Fruit fly (Drosophila melanogaster) whole organism, pupa: ENCODE measurements around the gene CG5592.

Experiments used
- CG10348 ChIP-seq: fragments of 200-800 bp; sonication (Bioruptor generic); IDR thresholded peaks from 2 replicates; pipeline ENCODE4 v1.3.6; 2022; ENCODE audit warnings: missing biosample characterization, missing genetic modification characterization
- CG12605 ChIP-seq: fragments of 200-800 bp; sonication (Bioruptor generic); IDR thresholded peaks from 2 replicates; pipeline ENCODE4 v1.3.6; 2022; ENCODE audit warnings: missing biosample characterization, missing genetic modification characterization
- CG13204 ChIP-seq: fragments of 200-800 bp; sonication (Bioruptor generic); optimal IDR thresholded peaks from 2 replicates; lab custom pipeline; 2018; ENCODE audit warnings: missing biosample characterization, mild to moderate bottlenecking, missing genetic modification characterization, moderate library complexity
- CG15710 ChIP-seq: fragments of 200-800 bp; sonication (Bioruptor generic); optimal IDR thresholded peaks from 2 replicates; lab custom pipeline; 2018; ENCODE audit warnings: missing biosample characterization, mild to moderate bottlenecking, missing genetic modification characterization, moderate library complexity
- CG17806 ChIP-seq: fragments of 200-800 bp; sonication (Bioruptor generic); optimal IDR thresholded peaks from 2 replicates; lab custom pipeline; 2018; ENCODE audit warnings: missing biosample characterization, mild to moderate bottlenecking, missing genetic modification characterization, moderate library complexity
- CG32121 ChIP-seq: fragments of 200-800 bp; sonication (Bioruptor generic); IDR thresholded peaks from 2 replicates; pipeline ENCODE4 v1.3.6; 2022; ENCODE audit warnings: missing biosample characterization, missing genetic modification characterization
- CG34367 ChIP-seq: fragments of 200-800 bp; sonication (Bioruptor generic); optimal IDR thresholded peaks from 2 replicates; lab custom pipeline; 2018; ENCODE audit warnings: missing biosample characterization, mild to moderate bottlenecking, missing genetic modification characterization
- CG4496 ChIP-seq: fragments of 200-800 bp; sonication (Bioruptor generic); IDR thresholded peaks from 3 replicates; pipeline ENCODE4 v1.3.6; 2022; ENCODE audit warnings: missing biosample characterization, missing genetic modification characterization
- CG8159 ChIP-seq: fragments of 200-800 bp; sonication (Bioruptor generic); optimal IDR thresholded peaks from 3 replicates; lab custom pipeline; 2018; ENCODE audit warnings: missing biosample characterization, mild to moderate bottlenecking, missing genetic modification characterization, moderate library complexity
- CG8301 ChIP-seq: fragments of 200-800 bp; sonication (Bioruptor generic); optimal IDR thresholded peaks from 2 replicates; lab custom pipeline; 2018; ENCODE audit warnings: missing biosample characterization, mild to moderate bottlenecking, missing genetic modification characterization
- CG9948 ChIP-seq: fragments of 200-800 bp; sonication (Bioruptor generic); optimal IDR thresholded peaks from 2 replicates; lab custom pipeline; 2018; ENCODE audit warnings: missing biosample characterization, mild to moderate bottlenecking, missing genetic modification characterization, moderate library complexity
- D1 ChIP-seq: fragments of 200-800 bp; sonication (Bioruptor generic); optimal IDR thresholded peaks from 2 replicates; lab custom pipeline; 2018; ENCODE audit warnings: missing biosample characterization, mild to moderate bottlenecking, missing genetic modification characterization, moderate library complexity
- EcR ChIP-seq: fragments of 200-800 bp; sonication (Bioruptor generic); optimal IDR thresholded peaks from 3 replicates; lab custom pipeline; 2019; ENCODE audit warnings: missing biosample characterization, missing genetic modification characterization, mild to moderate bottlenecking, moderate library complexity, missing genetic modification reagents
- Ets98B ChIP-seq: fragments of 200-800 bp; sonication (Bioruptor generic); IDR thresholded peaks from 2 replicates; pipeline ENCODE4 v1.3.6; 2022; ENCODE audit warnings: missing biosample characterization, missing genetic modification characterization
- Pif1A ChIP-seq: fragments of 200-800 bp; sonication (Bioruptor generic); optimal IDR thresholded peaks from 3 replicates; lab custom pipeline; 2016; ENCODE audit warnings: missing biosample characterization, missing genetic modification characterization
- Pif1B ChIP-seq: fragments of 200-800 bp; sonication (Bioruptor generic); optimal IDR thresholded peaks from 3 replicates; lab custom pipeline; 2016; ENCODE audit warnings: missing biosample characterization, missing genetic modification characterization
- Snoo ChIP-seq: fragments of 200-800 bp; sonication (Bioruptor generic); optimal IDR thresholded peaks from 3 replicates; lab custom pipeline; 2017; ENCODE audit warnings: missing biosample characterization, mild to moderate bottlenecking, missing genetic modification characterization, inconsistent platforms
- fd96Ca ChIP-seq: fragments of 200-800 bp; sonication (Bioruptor generic); IDR thresholded peaks from 3 replicates; pipeline ENCODE4 v1.3.6; 2022; ENCODE audit warnings: missing biosample characterization, missing genetic modification characterization
- gl ChIP-seq: fragments of 200-800 bp; sonication (Bioruptor generic); optimal IDR thresholded peaks from 2 replicates; lab custom pipeline; 2018; ENCODE audit warnings: missing biosample characterization, mild to moderate bottlenecking, missing genetic modification characterization
- rn ChIP-seq: fragments of 200-800 bp; sonication (Bioruptor generic); IDR thresholded peaks from 2 replicates; pipeline ENCODE4 v1.3.6; 2022; ENCODE audit warnings: missing biosample characterization, missing genetic modification characterization

CG5592 gene

DNA sequence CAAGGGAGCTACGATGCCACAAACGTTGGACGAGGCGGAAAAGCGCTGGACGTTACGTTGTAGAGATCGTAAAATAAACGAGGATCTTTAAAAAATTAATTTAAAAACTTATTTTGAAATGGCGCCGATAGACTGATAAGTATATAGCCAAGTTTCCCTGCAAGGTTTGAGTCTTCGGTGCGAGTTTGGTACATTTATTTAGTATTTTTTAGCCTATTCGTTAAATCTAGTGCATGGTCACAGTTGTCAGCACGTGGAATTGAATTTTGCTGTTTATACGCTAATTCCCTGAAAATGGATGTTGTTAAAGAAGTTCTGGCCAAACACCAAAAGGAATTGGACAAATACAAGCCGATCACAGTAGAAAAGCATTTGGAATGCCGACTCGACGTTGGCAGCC lies 1.9 kb downstream of the CG5592 start, which contains the start of gene CG32409:
Gene CG32409, plus strand, starts transcription at position 224 of the 400 bp plus-strand sequence.
- TF ChIP-seq CG34367 (tag; lab: Kevin White, UChicago) (no peak), CG8301 (tag; lab: Kevin White, UChicago) (no peak), CG4496 (GFP tag; lab: Robert Waterston, UW) (no peak), D1 (tag; lab: Kevin White, UChicago) (no peak), CG17806 (tag; lab: Kevin White, UChicago) (no peak), CG13204 (GFP tag; lab: Kevin White, UChicago) (no peak), fd96Ca (GFP tag; lab: Robert Waterston, UW) (no peak), Pif1B (no peak), CG32121 (GFP tag; lab: Robert Waterston, UW) (no peak), CG15710 (tag; lab: Kevin White, UChicago) (no peak), EcR (GFP tag; lab: Kevin White, UChicago) (no peak), gl (tag; lab: Kevin White, UChicago) (no peak), Pif1A (no peak), rn (GFP tag; lab: Robert Waterston, UW) (no peak), CG12605 (no peak), Ets98B (no peak)

DNA sequence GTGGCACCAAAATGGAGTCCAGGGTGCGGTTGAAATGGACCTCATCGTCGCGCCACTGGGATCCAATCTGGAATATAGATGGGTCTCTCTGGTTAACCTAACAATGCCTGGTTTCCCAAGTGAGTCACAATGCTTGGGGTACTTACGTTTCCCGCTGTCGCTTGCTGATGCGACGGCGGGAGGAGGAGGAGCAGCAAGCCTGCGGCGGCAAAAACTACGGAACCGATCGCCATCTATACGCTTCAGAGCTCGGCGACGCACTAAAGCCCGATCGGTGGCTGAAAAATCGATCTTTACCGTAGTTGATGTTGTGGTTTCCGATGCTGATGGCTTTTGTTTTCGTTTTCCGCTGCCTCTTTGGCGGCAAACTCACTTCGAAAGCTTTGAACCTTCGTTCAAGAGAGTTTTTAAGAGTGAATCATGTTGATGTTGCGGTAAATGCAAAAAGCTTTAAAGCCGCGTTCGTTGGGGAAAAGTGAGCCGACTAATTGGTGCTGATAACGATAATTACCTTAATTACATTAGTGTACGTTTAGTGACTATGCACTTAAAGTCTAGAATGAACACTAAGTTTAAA lies 4.8 kb downstream of the CG5592 start, which contains the start of gene QC:
Gene QC, minus strand, starts transcription at position 268 of the 577 bp plus-strand sequence.
- TF ChIP-seq CG4496 (GFP tag; lab: Robert Waterston, UW) (0 out of 3 replicates have a peak, but pooled peaks have one; percentile 47), Ets98B (no peak; the same call in 1 of the 2 replicates)

DNA sequence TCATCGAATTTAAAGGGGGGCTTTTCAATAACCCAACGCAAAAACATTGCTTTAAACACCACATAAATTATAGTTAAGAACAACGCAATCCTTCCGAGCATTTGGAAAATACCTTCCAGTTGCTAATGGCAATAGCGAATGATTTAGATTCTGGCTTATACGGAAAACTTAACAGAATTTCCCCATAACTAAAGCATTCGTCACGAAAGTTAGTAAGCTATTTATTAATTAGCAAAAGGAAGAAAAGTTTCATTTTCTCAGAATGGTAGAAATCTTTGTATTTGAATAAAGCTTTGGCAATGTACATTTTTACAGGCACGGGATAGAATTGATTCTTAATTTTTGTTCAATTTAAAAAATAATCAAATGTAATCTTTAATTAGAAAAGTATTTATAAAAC lies 6.5 kb downstream of the CG5592 start, which contains the start of gene CG32413:
Gene CG32413, minus strand, starts transcription at position 101 of the 400 bp plus-strand sequence.
- no peak for TF ChIP-seq Snoo
- no peak for TF ChIP-seq CG13204 (GFP tag; lab: Kevin White, UChicago)
- TF ChIP-seq CG9948 (tag; lab: Kevin White, UChicago) = no peak
- no peak for TF ChIP-seq CG17806 (tag; lab: Kevin White, UChicago)
- TF ChIP-seq CG12605 = no peak
- no peak for TF ChIP-seq CG10348 (GFP tag; lab: Robert Waterston, UW)
- TF ChIP-seq Ets98B = no peak
- TF ChIP-seq, all 21 proteins: peak for 0

DNA sequence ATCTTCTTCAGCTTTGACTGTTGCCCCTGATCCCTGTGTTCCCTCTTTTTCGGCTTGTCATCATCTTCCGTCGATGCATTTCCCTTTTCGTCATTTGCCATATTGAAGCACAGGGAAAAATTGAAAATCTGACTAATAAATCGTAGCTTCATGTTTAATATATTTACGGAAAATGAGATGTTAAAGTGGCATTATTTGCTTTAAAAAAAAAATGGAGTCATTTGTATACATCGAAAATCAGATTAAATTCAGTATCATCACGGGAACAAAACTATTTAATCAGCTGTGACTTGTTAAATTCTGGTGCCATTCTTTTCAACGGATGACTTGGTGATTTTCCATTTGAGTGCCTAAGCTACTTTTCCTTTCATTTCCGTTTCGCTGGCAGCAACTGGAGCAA lies 9.2 kb downstream of the CG5592 start, which contains the start of gene CG10486:
Gene CG10486, minus strand, starts transcription at position 101 of the 400 bp plus-strand sequence.
- TF ChIP-seq fd96Ca (GFP tag; lab: Robert Waterston, UW) (no peak), CG15710 (tag; lab: Kevin White, UChicago) (no peak), CG10348 (GFP tag; lab: Robert Waterston, UW) (no peak), CG8159 (tag; lab: Kevin White, UChicago) (no peak), CG8301 (tag; lab: Kevin White, UChicago) (no peak), EcR (GFP tag; lab: Kevin White, UChicago) (no peak), CG4496 (GFP tag; lab: Robert Waterston, UW) (no peak), D1 (tag; lab: Kevin White, UChicago) (no peak), CG34367 (tag; lab: Kevin White, UChicago) (no peak), CG9948 (tag; lab: Kevin White, UChicago) (no peak), Pif1A (no peak), Snoo (no peak), Ets98B (no peak), CG13204 (GFP tag; lab: Kevin White, UChicago) (no peak), CG32121 (GFP tag; lab: Robert Waterston, UW) (no peak), Pif1B (no peak), gl (tag; lab: Kevin White, UChicago) (no peak)

DNA sequence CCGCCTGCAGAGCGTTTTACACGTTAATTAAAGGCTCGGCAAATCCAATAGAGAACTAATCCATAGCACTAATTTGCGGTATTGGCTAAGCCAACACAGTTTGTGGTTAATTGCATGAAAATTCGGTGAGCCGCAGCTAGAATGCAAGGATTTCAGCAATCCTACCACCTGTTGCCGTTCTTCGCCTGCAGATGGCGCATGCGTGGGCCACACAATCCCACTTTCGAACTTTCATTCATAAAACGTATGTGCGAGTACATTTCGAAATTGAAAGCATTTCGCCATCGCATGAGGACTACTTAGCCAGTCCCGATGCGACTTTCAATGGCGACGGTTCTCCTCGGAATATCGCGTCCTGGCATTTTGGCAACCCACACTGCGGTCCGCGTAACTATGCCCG lies 9.6 kb downstream of the CG5592 start, which contains the start of gene CG13288:
Gene CG13288, plus strand, starts transcription at position 305 of the 400 bp plus-strand sequence.
- TF ChIP-seq CG8301 (tag; lab: Kevin White, UChicago) (no peak), CG12605 (peak; percentile 85), gl (tag; lab: Kevin White, UChicago) (no peak)

DNA sequence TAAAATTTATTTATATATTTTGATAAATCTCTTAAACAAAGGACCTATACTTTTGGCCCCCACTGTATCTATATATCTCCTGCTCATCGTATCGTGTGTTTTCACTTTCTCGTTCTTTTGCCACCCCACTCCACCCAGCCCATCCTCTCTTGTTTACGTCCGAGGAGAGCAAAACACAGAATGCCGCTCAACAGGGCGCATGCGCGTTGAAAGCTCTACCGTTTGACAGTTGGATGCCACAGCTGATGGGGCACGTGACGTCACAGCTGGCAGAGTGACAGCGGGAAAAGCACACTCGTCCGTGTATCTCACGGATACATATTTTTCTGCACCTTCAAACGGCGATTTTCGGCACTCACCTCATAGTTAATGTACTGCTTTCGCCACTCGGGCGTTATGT lies 23.3 kb downstream of the CG5592 start:
- TF ChIP-seq CG8159 (tag; lab: Kevin White, UChicago) (no peak), CG10348 (GFP tag; lab: Robert Waterston, UW) (no peak)
- TF ChIP-seq, all 21 proteins: peak for 0

DNA sequence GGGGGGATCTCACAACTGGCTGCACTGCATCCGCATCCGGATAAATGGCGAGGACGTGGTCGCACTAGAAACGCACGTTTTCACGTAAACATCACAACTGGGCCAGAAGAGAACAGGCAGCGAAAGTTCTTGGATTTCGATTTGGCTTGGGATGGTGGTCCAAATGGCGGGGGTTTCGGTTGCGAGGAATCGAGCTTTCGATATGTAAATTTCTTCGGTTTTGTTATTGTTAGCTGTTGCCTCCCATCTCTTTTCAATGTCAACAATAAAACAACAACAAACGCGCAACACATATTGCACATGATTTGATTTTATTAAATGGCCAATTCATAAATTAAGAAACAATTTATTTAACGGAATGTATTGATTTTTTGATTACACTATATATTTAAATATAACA lies 23.8 kb downstream of the CG5592 start, which contains the start of gene PXo:
Gene PXo, minus strand, starts transcription at position 101 of the 400 bp plus-strand sequence.
- TF ChIP-seq CG8301 (tag; lab: Kevin White, UChicago) = no peak
- TF ChIP-seq CG32121 (GFP tag; lab: Robert Waterston, UW) = no peak
- no peak for TF ChIP-seq CG9948 (tag; lab: Kevin White, UChicago)
- no peak for TF ChIP-seq D1 (tag; lab: Kevin White, UChicago)
- TF ChIP-seq CG10348 (GFP tag; lab: Robert Waterston, UW) = no peak
- no peak for TF ChIP-seq CG15710 (tag; lab: Kevin White, UChicago)
- no peak for TF ChIP-seq EcR (GFP tag; lab: Kevin White, UChicago)
- no peak for TF ChIP-seq rn (GFP tag; lab: Robert Waterston, UW)
- no peak for TF ChIP-seq CG17806 (tag; lab: Kevin White, UChicago)
- TF ChIP-seq Snoo = no peak
- no peak for TF ChIP-seq gl (tag; lab: Kevin White, UChicago)
- TF ChIP-seq CG34367 (tag; lab: Kevin White, UChicago) = no peak
- no peak for TF ChIP-seq Ets98B
- TF ChIP-seq fd96Ca (GFP tag; lab: Robert Waterston, UW) = no peak
- no peak for TF ChIP-seq CG8159 (tag; lab: Kevin White, UChicago)
